Worm (Caenorhabditis elegans): ENCODE measurements around the gene sna-1.

DNA sequence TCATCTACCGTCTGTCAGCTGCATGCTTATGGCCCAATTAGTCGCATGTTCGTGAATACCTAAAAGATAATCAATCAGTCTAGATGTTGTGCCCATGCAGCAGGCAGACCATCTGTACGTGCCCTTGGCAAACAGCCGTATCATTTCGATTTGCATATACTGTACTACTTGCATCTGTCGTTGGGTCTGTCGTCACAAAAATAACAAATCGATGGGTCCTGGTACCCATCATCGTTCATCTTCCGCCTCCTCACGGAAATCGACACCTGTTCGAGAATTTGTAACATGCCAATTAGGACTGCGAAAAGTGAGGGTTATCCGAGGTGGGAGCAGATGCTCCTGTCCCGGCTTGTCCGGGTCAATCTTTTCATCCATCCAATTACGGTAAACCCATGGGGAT lies 27.2 kb downstream of the sna-1 start:
- TF ChIP-seq lag-1 (GFP tag; IDR thresholded peaks at IDR 0.05) (no peak), fkh-3 (tag; optimal IDR thresholded peaks at IDR 0.05) (no peak), ama-1 (optimal IDR thresholded peaks at IDR 0.05) (no peak), ama-1 (GFP tag; optimal IDR thresholded peaks at IDR 0.05) (no peak), unc-62 (GFP tag; optimal IDR thresholded peaks at IDR 0.05) (no peak), ceh-40 (GFP tag; IDR thresholded peaks at IDR 0.05) (no peak), athp-1 (tag; optimal IDR thresholded peaks at IDR 0.05) (no peak), sea-2 (GFP tag; IDR thresholded peaks at IDR 0.05) (no peak), B0019.2 (GFP tag; conservative IDR thresholded peaks at IDR 0.05) (no peak), ets-4 (GFP tag; optimal IDR thresholded peaks at IDR 0.05) (no peak), pha-4 (tag; optimal IDR thresholded peaks at IDR 0.05) (no peak), madf-6 (GFP tag; IDR thresholded peaks at IDR 0.05) (no peak), snpc-4 (GFP tag; optimal IDR thresholded peaks at IDR 0.05) (no peak), snpc-4 (tag; optimal IDR thresholded peaks at IDR 0.05) (no peak), ztf-18 (tag; optimal IDR thresholded peaks at IDR 0.05) (no peak)

Measured in whole organism, young adult.